Worm (Caenorhabditis elegans) whole organism, young adult: ENCODE measurements around the gene EEED8.4.
A peak's percentile ranks its signal among the peaks of the same experiment; 100 is the strongest.

ENCODE experiments used
- C17E4.6 ChIP-seq: fragments of 200-800 bp; sonication (Bioruptor generic); IDR thresholded peaks from 2 replicates; pipeline ENCODE4 v1.3.6; 2022; ENCODE audit warnings: missing genetic modification reagents, missing genetic modification characterization, missing compliant biosample characterization
- F10E7.11 ChIP-seq: sonication (generic microtip); optimal IDR thresholded peaks from 2 replicates; lab custom pipeline; 2017; ENCODE audit warnings: mild to moderate bottlenecking, missing genetic modification characterization, moderate library complexity, missing compliant biosample characterization
- F33H1.4 ChIP-seq: fragments of 200-800 bp; sonication (Bioruptor generic); IDR thresholded peaks from 2 replicates; pipeline ENCODE4 v1.3.6; 2022; ENCODE audit warnings: missing genetic modification reagents, missing genetic modification characterization, missing compliant biosample characterization
- F49E8.2 ChIP-seq: sonication (generic microtip); optimal IDR thresholded peaks from 3 replicates; lab custom pipeline; 2017; ENCODE audit warnings: missing genetic modification characterization, mild to moderate bottlenecking, missing compliant biosample characterization, antibody characterized with exemption, moderate library complexity; ENCODE audit not compliant: insufficient read depth
- F52B5.7 ChIP-seq: sonication (generic microtip); optimal IDR thresholded peaks from 2 replicates; lab custom pipeline; 2016; ENCODE audit warnings: mild to moderate bottlenecking, missing genetic modification characterization, missing compliant biosample characterization
- F57C9.4 ChIP-seq: sonication (generic microtip); optimal IDR thresholded peaks from 2 replicates; lab custom pipeline; 2017; ENCODE audit warnings: mild to moderate bottlenecking, missing genetic modification characterization, missing compliant biosample characterization
- K12H6.12 ChIP-seq: fragments of 200-800 bp; sonication (Bioruptor generic); optimal IDR thresholded peaks from 2 replicates; lab custom pipeline; 2018; ENCODE audit warnings: mild to moderate bottlenecking, missing genetic modification characterization, missing compliant biosample characterization
- Y53F4B.3 ChIP-seq: fragments of 200-800 bp; sonication (Bioruptor generic); IDR thresholded peaks from 2 replicates; pipeline ENCODE4 v1.3.6; 2022; ENCODE audit warnings: missing genetic modification reagents, missing genetic modification characterization, missing compliant biosample characterization
- Y95B8A.8 ChIP-seq: fragments of 200-800 bp; sonication (Bioruptor generic); IDR thresholded peaks from 2 replicates; pipeline ENCODE4 v1.3.6; 2022; ENCODE audit warnings: missing genetic modification reagents, missing genetic modification characterization, missing compliant biosample characterization
- ama-1 ChIP-seq, 3 experiments: fragments of 150-350 bp in 1 of 3; sonication (generic microtip) in 2 of 3; optimal IDR thresholded peaks; 2 replicates each; lab custom pipeline; 2014 to 2018; ENCODE audit warnings: missing biosample characterization in 2 of 3, missing genetic modification characterization in 2 of 3, missing genetic modification reagents in 2 of 3
- athp-1 ChIP-seq: sonication (generic microtip); optimal IDR thresholded peaks from 2 replicates; lab custom pipeline; 2017; ENCODE audit warnings: mild to moderate bottlenecking, missing genetic modification characterization, missing compliant biosample characterization
- attf-3 ChIP-seq: fragments of 200-800 bp; sonication (Bioruptor generic); conservative IDR thresholded peaks from 2 replicates; pipeline ENCODE4 v1.3.6; 2022; ENCODE audit warnings: missing genetic modification reagents, missing genetic modification characterization, missing compliant biosample characterization
- bed-2 ChIP-seq: fragments of 200-800 bp; sonication (Bioruptor generic); IDR thresholded peaks from 2 replicates; pipeline ENCODE4 v1.3.6; 2022; ENCODE audit warnings: missing genetic modification reagents, missing genetic modification characterization, missing compliant biosample characterization
- ccch-3 ChIP-seq: fragments of 200-800 bp; sonication (Bioruptor generic); optimal IDR thresholded peaks from 2 replicates; lab custom pipeline; 2018; ENCODE audit warnings: mild to moderate bottlenecking, missing genetic modification characterization, missing compliant biosample characterization
- cebp-1 ChIP-seq, 2 experiments: fragments of 200-800 bp in 1 of 2; sonication (Bioruptor generic) in 1 of 2; sonication (generic microtip) in 1 of 2; IDR thresholded peaks in 1 of 2; optimal IDR thresholded peaks in 1 of 2; 2 replicates each; pipeline versions ENCODE4 v1.3.6 to Lab custom; 2017 to 2022; ENCODE audit warnings: missing compliant biosample characterization in 2 of 2, missing genetic modification characterization in 2 of 2, mild to moderate bottlenecking in 1 of 2, missing genetic modification reagents in 1 of 2, moderate library complexity in 1 of 2
- cebp-2 ChIP-seq: fragments of 200-800 bp; sonication (Bioruptor generic); IDR thresholded peaks from 2 replicates; pipeline ENCODE4 v1.3.6; 2022; ENCODE audit warnings: missing genetic modification characterization, missing compliant biosample characterization
- ceh-100 ChIP-seq: fragments of 200-800 bp; sonication (Bioruptor generic); IDR thresholded peaks from 2 replicates; pipeline ENCODE4 v1.3.6; 2022; ENCODE audit warnings: missing genetic modification reagents, missing genetic modification characterization, missing compliant biosample characterization
- ceh-79 ChIP-seq: sonication (generic microtip); optimal IDR thresholded peaks from 2 replicates; lab custom pipeline; 2017; ENCODE audit warnings: mild to moderate bottlenecking, missing genetic modification characterization, missing compliant biosample characterization
- chd-7 ChIP-seq: sonication (generic microtip); optimal IDR thresholded peaks from 2 replicates; lab custom pipeline; 2016; ENCODE audit warnings: mild to moderate bottlenecking, missing genetic modification characterization, moderate library complexity, missing compliant biosample characterization
- dox-1 ChIP-seq: fragments of 200-800 bp; sonication (Bioruptor generic); IDR thresholded peaks from 2 replicates; pipeline ENCODE4 v1.3.6; 2022; ENCODE audit warnings: missing genetic modification reagents, missing genetic modification characterization, missing compliant biosample characterization
- dpff-1 ChIP-seq: sonication (generic microtip); optimal IDR thresholded peaks from 2 replicates; lab custom pipeline; 2017; ENCODE audit warnings: mild to moderate bottlenecking, missing genetic modification characterization, missing compliant biosample characterization
- egrh-3 ChIP-seq: fragments of 200-800 bp; sonication (Bioruptor generic); IDR thresholded peaks from 2 replicates; pipeline ENCODE4 v1.3.6; 2022; ENCODE audit warnings: missing genetic modification reagents, missing genetic modification characterization, missing compliant biosample characterization
- fkh-3 ChIP-seq: sonication (generic microtip); optimal IDR thresholded peaks from 2 replicates; lab custom pipeline; 2016; ENCODE audit warnings: mild to moderate bottlenecking, missing genetic modification characterization, missing compliant biosample characterization
- him-1 ChIP-seq: sonication (generic microtip); optimal IDR thresholded peaks from 2 replicates; lab custom pipeline; 2016; ENCODE audit warnings: missing genotype, missing genetic modification reagents, missing genetic modification characterization, missing compliant biosample characterization
- hlh-26 ChIP-seq: fragments of 200-800 bp; sonication (Bioruptor generic); conservative IDR thresholded peaks from 2 replicates; pipeline ENCODE4 v1.3.6; 2022; ENCODE audit warnings: missing genetic modification reagents, missing genetic modification characterization, missing compliant biosample characterization
- hrde-1 ChIP-seq: sonication (generic microtip); optimal IDR thresholded peaks from 2 replicates; lab custom pipeline; 2016; ENCODE audit warnings: missing genetic modification characterization, mild to moderate bottlenecking, missing compliant biosample characterization, moderate library complexity, missing genotype, missing genetic modification reagents, borderline replicate concordance
- lag-1 ChIP-seq: fragments of 200-800 bp; sonication (Bioruptor generic); IDR thresholded peaks from 2 replicates; pipeline ENCODE4 v1.3.6; 2022; ENCODE audit warnings: missing genetic modification reagents, missing genetic modification characterization, missing compliant biosample characterization
- let-526 ChIP-seq: fragments of 200-800 bp; sonication (Bioruptor generic); IDR thresholded peaks from 2 replicates; pipeline ENCODE4 v1.3.6; 2022; ENCODE audit warnings: missing genetic modification reagents, missing genetic modification characterization, missing compliant biosample characterization
- let-607 ChIP-seq, 2 experiments: fragments of 200-800 bp in 1 of 2; sonication (Bioruptor generic) in 1 of 2; sonication (generic microtip) in 1 of 2; optimal IDR thresholded peaks; 2 replicates each; lab custom pipeline; 2016 to 2018; ENCODE audit warnings: mild to moderate bottlenecking in 2 of 2, missing compliant biosample characterization in 2 of 2, missing genetic modification characterization in 2 of 2, moderate library complexity in 2 of 2, missing genotype in 1 of 2
- lsy-27 ChIP-seq: sonication (generic microtip); optimal IDR thresholded peaks from 2 replicates; lab custom pipeline; 2017; ENCODE audit warnings: missing genetic modification characterization, mild to moderate bottlenecking, missing compliant biosample characterization, antibody characterized with exemption, missing genotype, borderline replicate concordance; ENCODE audit not compliant: insufficient read depth
- madf-10 ChIP-seq: sonication (generic microtip); optimal IDR thresholded peaks from 2 replicates; lab custom pipeline; 2016; ENCODE audit warnings: mild to moderate bottlenecking, missing genetic modification characterization, missing compliant biosample characterization
- madf-6 ChIP-seq: fragments of 200-800 bp; sonication (Bioruptor generic); IDR thresholded peaks from 2 replicates; pipeline ENCODE4 v1.3.6; 2022; ENCODE audit warnings: missing genetic modification reagents, missing genetic modification characterization, missing compliant biosample characterization
- madf-8 ChIP-seq: fragments of 200-800 bp; sonication (Bioruptor generic); conservative IDR thresholded peaks from 2 replicates; pipeline ENCODE4 v1.3.6; 2022; ENCODE audit warnings: missing genetic modification reagents, missing genetic modification characterization, missing compliant biosample characterization
- mxl-1 ChIP-seq: sonication (generic microtip); optimal IDR thresholded peaks from 2 replicates; lab custom pipeline; 2016; ENCODE audit warnings: missing genetic modification characterization, missing compliant biosample characterization
- nhr-27 ChIP-seq: fragments of 200-800 bp; sonication (Bioruptor generic); optimal IDR thresholded peaks from 2 replicates; lab custom pipeline; 2018; ENCODE audit warnings: mild to moderate bottlenecking, missing genetic modification characterization, moderate library complexity, missing compliant biosample characterization
- nhr-80 ChIP-seq: sonication (generic microtip); optimal IDR thresholded peaks from 2 replicates; lab custom pipeline; 2016; ENCODE audit warnings: missing genetic modification characterization, missing compliant biosample characterization
- rcor-1 ChIP-seq: fragments of 200-800 bp; sonication (Bioruptor generic); IDR thresholded peaks from 2 replicates; pipeline ENCODE4 v1.3.6; 2022; ENCODE audit warnings: missing genetic modification reagents, missing genetic modification characterization, missing compliant biosample characterization
- repo-1 ChIP-seq: sonication (generic microtip); optimal IDR thresholded peaks from 2 replicates; lab custom pipeline; 2017; ENCODE audit warnings: mild to moderate bottlenecking, missing genetic modification characterization, missing compliant biosample characterization
- snpc-4 ChIP-seq, 5 experiments: fragments of 150-350 bp in 1 of 5; sonication (generic microtip) in 4 of 5; optimal IDR thresholded peaks; 2 replicates each; lab custom pipeline; 2014 to 2018; ENCODE audit warnings: missing genetic modification characterization in 5 of 5, missing biosample characterization in 3 of 5, antibody characterized with exemption in 2 of 5, mild to moderate bottlenecking in 2 of 5, missing compliant biosample characterization in 2 of 5, missing genotype in 2 of 5, moderate library complexity in 2 of 5, missing genetic modification reagents in 1 of 5
- somi-1 ChIP-seq: fragments of 200-800 bp; sonication (Bioruptor generic); optimal IDR thresholded peaks from 2 replicates; lab custom pipeline; 2018; ENCODE audit warnings: mild to moderate bottlenecking, missing genetic modification characterization, missing compliant biosample characterization
- tbx-9 ChIP-seq: sonication (generic microtip); optimal IDR thresholded peaks from 2 replicates; lab custom pipeline; 2016; ENCODE audit warnings: borderline replicate concordance, missing genetic modification characterization, inconsistent platforms, missing compliant biosample characterization
- tlf-1 ChIP-seq: fragments of 200-800 bp; sonication (Bioruptor generic); optimal IDR thresholded peaks from 2 replicates; lab custom pipeline; 2018; ENCODE audit warnings: mild to moderate bottlenecking, missing genetic modification characterization, missing compliant biosample characterization
- zim-3 ChIP-seq: sonication (generic microtip); optimal IDR thresholded peaks from 2 replicates; lab custom pipeline; 2017; ENCODE audit warnings: mild to moderate bottlenecking, missing genetic modification characterization, moderate library complexity, missing compliant biosample characterization
- ztf-22 ChIP-seq: fragments of 200-800 bp; sonication (Bioruptor generic); optimal IDR thresholded peaks from 2 replicates; lab custom pipeline; 2018; ENCODE audit warnings: mild to moderate bottlenecking, missing genetic modification characterization, moderate library complexity, missing compliant biosample characterization
- ztf-25 ChIP-seq: fragments of 200-800 bp; sonication (Bioruptor generic); IDR thresholded peaks from 2 replicates; pipeline ENCODE4 v1.3.6; 2022; ENCODE audit warnings: missing genetic modification reagents, missing genetic modification characterization, missing compliant biosample characterization
- ztf-28 ChIP-seq: fragments of 200-800 bp; sonication (Bioruptor generic); IDR thresholded peaks from 2 replicates; pipeline ENCODE4 v1.3.6; 2022; ENCODE audit warnings: missing genetic modification reagents, missing genetic modification characterization, missing compliant biosample characterization

Gene EEED8.4

ce11 chrII:5379614-5380077 lies 29.5 kb upstream of the EEED8.4 start, which contains the start of gene pkc-3 (continued):
- TF ChIP-seq ceh-100 (GFP tag; lab: Robert Waterston, UW), result peak; percentile 23; the same call in 1 of the 2 replicates
- TF ChIP-seq ama-1 (optimal IDR thresholded peaks at IDR 0.05; lab: Kevin White, UChicago), result peak; percentile 79
- TF ChIP-seq ama-1 (GFP tag; optimal IDR thresholded peaks at IDR 0.05; lab: Kevin White, UChicago), result no peak
- TF ChIP-seq bed-2, result no peak
- peak; percentile 79 for TF ChIP-seq repo-1 (tag; lab: Kevin White, UChicago)
- TF ChIP-seq mxl-1 (tag; lab: Kevin White, UChicago), result no peak
- TF ChIP-seq F33H1.4 (GFP tag; lab: Robert Waterston, UW), result peak; percentile 29; the same call in 1 of the 2 replicates
- TF ChIP-seq madf-10 (tag; lab: Kevin White, UChicago), result peak; percentile 38
- no peak for TF ChIP-seq let-526
- TF ChIP-seq F52B5.7 (tag; lab: Kevin White, UChicago), result peak; percentile 53
- no peak for TF ChIP-seq ccch-3 (GFP tag; lab: Kevin White, UChicago)
- peak; percentile 35; the same call in 1 of the 2 replicates for TF ChIP-seq egrh-3 (GFP tag; lab: Robert Waterston, UW)
- TF ChIP-seq cebp-2 (GFP tag; lab: Robert Waterston, UW), result 0 out of 2 replicates have a peak, but pooled peaks have one; percentile 31
- no peak for TF ChIP-seq him-1 (tag; lab: Kevin White, UChicago)
- no peak for TF ChIP-seq C17E4.6 (GFP tag; lab: Robert Waterston, UW)
- TF ChIP-seq hlh-26, result no peak
- TF ChIP-seq lag-1 (GFP tag; lab: Robert Waterston, UW), result no peak
- peak; percentile 50 to 78 for TF ChIP-seq let-607 (tag; optimal IDR thresholded peaks at IDR 0.05; lab: Kevin White, UChicago)
- TF ChIP-seq nhr-27, result no peak
- no peak for TF ChIP-seq Y53F4B.3 (GFP tag; lab: Robert Waterston, UW)
- peak; percentile 97 for TF ChIP-seq nhr-80 (tag; lab: Kevin White, UChicago)
- TF ChIP-seq madf-6, result peak; percentile 70; the same call in 1 of the 2 replicates
- peak; percentile 44 for TF ChIP-seq dpff-1 (tag; lab: Kevin White, UChicago)
- TF ChIP-seq snpc-4 (GFP tag; optimal IDR thresholded peaks at IDR 0.05; lab: Kevin White, UChicago), result no peak
- TF ChIP-seq snpc-4 (tag; optimal IDR thresholded peaks at IDR 0.05; lab: Kevin White, UChicago), result peak; percentile 13 to 64 (median 54)
- TF ChIP-seq lsy-27, result no peak
- TF ChIP-seq tlf-1 (GFP tag; lab: Kevin White, UChicago), result peak; percentile 72
- TF ChIP-seq tbx-9 (tag; lab: Kevin White, UChicago), result no peak
- TF ChIP-seq ztf-22 (GFP tag; lab: Kevin White, UChicago), result peak; percentile 34
- TF ChIP-seq F57C9.4 (tag; lab: Kevin White, UChicago), result no peak
- TF ChIP-seq ztf-28 (GFP tag; lab: Robert Waterston, UW), result no peak
- TF ChIP-seq attf-3 (GFP tag; lab: Robert Waterston, UW), result no peak; the same call in 1 of the 2 replicates
- no peak for TF ChIP-seq ztf-25 (GFP tag; lab: Robert Waterston, UW)
- peak; percentile 3 for TF ChIP-seq hrde-1 (tag; lab: Kevin White, UChicago)
- TF ChIP-seq F49E8.2, result peak; percentile 28
- peak; percentile 82 for TF ChIP-seq chd-7
- peak; percentile 91 for TF ChIP-seq dox-1 (GFP tag; lab: Robert Waterston, UW)
- no peak for TF ChIP-seq cebp-1 (GFP tag; IDR thresholded peaks at IDR 0.05; lab: Robert Waterston, UW)
- TF ChIP-seq cebp-1 (tag; optimal IDR thresholded peaks at IDR 0.05; lab: Kevin White, UChicago), result peak; percentile 65
- TF ChIP-seq K12H6.12 (tag; lab: Kevin White, UChicago), result peak; percentile 40
- TF ChIP-seq madf-8 (GFP tag; lab: Robert Waterston, UW), result no peak
- no peak for TF ChIP-seq somi-1
- peak; percentile 88 for TF ChIP-seq Y95B8A.8
- no peak for TF ChIP-seq fkh-3
- peak; percentile 83 for TF ChIP-seq athp-1 (tag; lab: Kevin White, UChicago)
- TF ChIP-seq rcor-1, result peak; percentile 39; the same call in 1 of the 2 replicates
- no peak for TF ChIP-seq ceh-79 (tag; lab: Kevin White, UChicago)
- TF ChIP-seq zim-3 (tag; lab: Kevin White, UChicago), result no peak
- TF ChIP-seq F10E7.11 (tag; lab: Kevin White, UChicago), result no peak
